Worm (Caenorhabditis elegans): ENCODE measurements around the gene dsh-1.

dsh-1 gene

ce11 chrII:5241560-5241959 is 16.4 kb upstream of the dsh-1 start, which contains the start of gene T16D1.1:
TSS of gene T16D1.1 (minus strand) at chrII:5241660.
- TF ChIP-seq pha-4 (GFP tag; IDR thresholded peaks at IDR 0.05), result no peak
- TF ChIP-seq pha-4 (tag; optimal IDR thresholded peaks at IDR 0.05), result no peak
- TF ChIP-seq dmd-6 (GFP tag; IDR thresholded peaks at IDR 0.05), result no peak
- TF ChIP-seq unc-62 (GFP tag; optimal IDR thresholded peaks at IDR 0.05 in 1 of 2), result no peak
- TF ChIP-seq unc-62 (tag; optimal IDR thresholded peaks at IDR 0.05), result no peak
- no peak for TF ChIP-seq nhr-111 (GFP tag; optimal IDR thresholded peaks at IDR 0.05)
- no peak for TF ChIP-seq nhr-11 (tag; optimal IDR thresholded peaks at IDR 0.05)
- no peak for TF ChIP-seq ztf-7 (tag; optimal IDR thresholded peaks at IDR 0.05)
- no peak for TF ChIP-seq F49E8.2 (tag; optimal IDR thresholded peaks at IDR 0.05; ENCODE audit: borderline replicate concordance)
- no peak for TF ChIP-seq Y48G9A.11 (GFP tag; IDR thresholded peaks at IDR 0.05)
- TF ChIP-seq ZK337.2 (GFP tag; IDR thresholded peaks at IDR 0.05), result no peak
- TF ChIP-seq sdz-12 (GFP tag; optimal IDR thresholded peaks at IDR 0.05), result no peak
- no peak for TF ChIP-seq ces-1 (GFP tag; optimal IDR thresholded peaks at IDR 0.05)
- no peak for TF ChIP-seq F37D6.2 (tag; optimal IDR thresholded peaks at IDR 0.05)
- TF ChIP-seq tag-97 (GFP tag; IDR thresholded peaks at IDR 0.05), result no peak

- no peak for TF ChIP-seq hlh-30 (tag; optimal IDR thresholded peaks at IDR 0.05; ENCODE audit: insufficient read depth)
- TF ChIP-seq sdz-12 (GFP tag; optimal IDR thresholded peaks at IDR 0.05), result no peak
- TF ChIP-seq rbr-2 (tag; optimal IDR thresholded peaks at IDR 0.05), result no peak
These were observed 13.2 kb upstream of the dsh-1 start, which contains the start of gene pho-4 for ce11 chrII:5238366-5238765. TSS of gene pho-4 (minus strand) at chrII:5238466.

ce11 chrII:5237699-5238098 is 12.5 kb upstream of the dsh-1 start:
- TF ChIP-seq tra-1 (GFP tag; IDR thresholded peaks at IDR 0.05) (peak; percentile 52; the same call in 1 of the 2 replicates), zag-1 (tag; optimal IDR thresholded peaks at IDR 0.05) (no peak), egl-43 (GFP tag; IDR thresholded peaks at IDR 0.05) (peak; percentile 72), arid-1 (GFP tag; conservative IDR thresholded peaks at IDR 0.05) (0 out of 2 replicates have a peak, but pooled peaks have one; percentile 25), lin-13 (GFP tag; optimal IDR thresholded peaks at IDR 0.05) (no peak), mdl-1 (tag; optimal IDR thresholded peaks at IDR 0.05) (no peak), mxl-3 (GFP tag; optimal IDR thresholded peaks at IDR 0.05) (peak; percentile 1), nhr-10 (tag; optimal IDR thresholded peaks at IDR 0.05) (no peak), dmd-9 (GFP tag; IDR thresholded peaks at IDR 0.05) (no peak), unc-62 (GFP tag; optimal IDR thresholded peaks at IDR 0.05 in 1 of 2) (peak in 1 of 2 experiments; percentile 66), unc-62 (tag; optimal IDR thresholded peaks at IDR 0.05) (no peak), pha-4 (GFP tag; IDR thresholded peaks at IDR 0.05) (peak; percentile 56; the same call in 1 of the 2 replicates), pha-4 (tag; optimal IDR thresholded peaks at IDR 0.05) (no peak), pqm-1 (tag; optimal IDR thresholded peaks at IDR 0.05) (no peak), mxl-2 (GFP tag; conservative IDR thresholded peaks at IDR 0.05) (no peak), lin-38 (GFP tag; IDR thresholded peaks at IDR 0.05) (no peak; the same call in 1 of the 2 replicates), hlh-11 (tag; optimal IDR thresholded peaks at IDR 0.05) (no peak), dve-1 (tag; optimal IDR thresholded peaks at IDR 0.05; ENCODE audit: insufficient read depth) (peak; percentile 36), ceh-32 (tag; optimal IDR thresholded peaks at IDR 0.05; ENCODE audit: poor library complexity) (no peak), lir-3 (tag; optimal IDR thresholded peaks at IDR 0.05) (no peak), mes-2 (tag; optimal IDR thresholded peaks at IDR 0.05; ENCODE audit: poor library complexity, severe bottlenecking) (peak; percentile 59), F37D6.2 (tag; optimal IDR thresholded peaks at IDR 0.05) (no peak), daf-16 (GFP tag; optimal IDR thresholded peaks at IDR 0.05) (no peak), daf-16 (tag; optimal IDR thresholded peaks at IDR 0.05) (no peak), ceh-62 (tag; optimal IDR thresholded peaks at IDR 0.05) (no peak), nhr-42 (GFP tag; IDR thresholded peaks at IDR 0.05) (no peak), lin-39 (tag; optimal IDR thresholded peaks at IDR 0.05) (no peak), T26A8.4 (GFP tag; IDR thresholded peaks at IDR 0.05) (peak; percentile 45; the same call in 1 of the 2 replicates), ceh-28 (tag; optimal IDR thresholded peaks at IDR 0.05) (no peak), dmd-8 (GFP tag; IDR thresholded peaks at IDR 0.05) (peak; percentile 73; the same call in 1 of the 2 replicates), madf-5 (GFP tag; IDR thresholded peaks at IDR 0.05) (no peak), zfp-3 (GFP tag; conservative IDR thresholded peaks at IDR 0.05) (0 out of 2 replicates have a peak, but pooled peaks have one; percentile 46), Y48G9A.11 (GFP tag; IDR thresholded peaks at IDR 0.05) (peak; percentile 58), tag-97 (GFP tag; IDR thresholded peaks at IDR 0.05) (no peak), T20F7.1 (GFP tag; optimal IDR thresholded peaks at IDR 0.05) (no peak), hmg-1.1 (GFP tag; IDR thresholded peaks at IDR 0.05) (no peak), dmd-6 (GFP tag; IDR thresholded peaks at IDR 0.05) (peak; percentile 53), fos-1 (tag; optimal IDR thresholded peaks at IDR 0.05) (no peak)

All from whole organism, L4 larva.